Worm (Caenorhabditis elegans) whole organism, L3 larva: ENCODE data around the gene F57G8.7.

Experiments used
- ZK546.5 ChIP-seq: sonication (generic microtip); optimal IDR thresholded peaks from 2 replicates; lab custom pipeline; 2017; ENCODE audit warnings: missing biosample characterization, missing genetic modification characterization
- aly-2 ChIP-seq: fragments of 150-350 bp; optimal IDR thresholded peaks from 2 replicates; lab custom pipeline; 2014; ENCODE audit warnings: missing biosample characterization, missing genetic modification characterization
- ceh-28 ChIP-seq: fragments of 150-350 bp; optimal IDR thresholded peaks from 2 replicates; lab custom pipeline; 2014; ENCODE audit warnings: missing biosample characterization, missing genetic modification reagents, missing genetic modification characterization
- egl-27 ChIP-seq: sonication (generic microtip); optimal IDR thresholded peaks from 4 replicates; lab custom pipeline; 2017; ENCODE audit warnings: missing biosample characterization, missing genetic modification reagents, missing genetic modification characterization
- elt-2 ChIP-seq: sonication (generic microtip); optimal IDR thresholded peaks from 2 replicates; lab custom pipeline; 2016; ENCODE audit warnings: missing genetic modification reagents, mild to moderate bottlenecking, missing genetic modification characterization, missing compliant biosample characterization
- elt-3 ChIP-seq, 3 experiments: fragments of 150-350 bp in 1 of 3; sonication (generic microtip) in 2 of 3; optimal IDR thresholded peaks; 2 replicates in 2 of 3; 4 replicates in 1 of 3; lab custom pipeline; 2014 to 2017; ENCODE audit warnings: missing biosample characterization in 3 of 3, missing genetic modification characterization in 3 of 3
- fkh-2 ChIP-seq: fragments of 150-350 bp; optimal IDR thresholded peaks from 2 replicates; lab custom pipeline; 2014; ENCODE audit warnings: missing biosample characterization, missing genetic modification reagents, missing genetic modification characterization
- jun-1 ChIP-seq: fragments of 150-350 bp; optimal IDR thresholded peaks from 2 replicates; lab custom pipeline; 2014; ENCODE audit warnings: missing biosample characterization, missing genetic modification reagents, missing genetic modification characterization
- lin-39 ChIP-seq: fragments of 150-350 bp; optimal IDR thresholded peaks from 2 replicates; lab custom pipeline; 2018; ENCODE audit warnings: missing biosample characterization, missing genetic modification reagents, missing genetic modification characterization
- mml-1 ChIP-seq: fragments of 150-350 bp; sonication (generic microtip); optimal IDR thresholded peaks from 3 replicates; lab custom pipeline; 2014; ENCODE audit warnings: missing biosample characterization, missing genetic modification characterization
- nhr-67 ChIP-seq: fragments of 150-350 bp; optimal IDR thresholded peaks from 2 replicates; lab custom pipeline; 2014; ENCODE audit warnings: missing biosample characterization, missing genetic modification characterization
- nhr-77 ChIP-seq: fragments of 150-350 bp; optimal IDR thresholded peaks from 2 replicates; lab custom pipeline; 2014; ENCODE audit warnings: missing biosample characterization, missing genetic modification characterization
- pqm-1 ChIP-seq: fragments of 150-350 bp; optimal IDR thresholded peaks from 2 replicates; lab custom pipeline; 2017; ENCODE audit warnings: missing biosample characterization, missing genetic modification characterization, inconsistent platforms
- snpc-4 ChIP-seq: fragments of 150-350 bp; optimal IDR thresholded peaks from 2 replicates; lab custom pipeline; 2014; ENCODE audit warnings: missing biosample characterization, missing genetic modification characterization
- ztf-11 ChIP-seq: fragments of 150-350 bp; optimal IDR thresholded peaks from 2 replicates; lab custom pipeline; 2014; ENCODE audit warnings: missing biosample characterization, missing genetic modification characterization
- ztf-4 ChIP-seq: fragments of 150-350 bp; optimal IDR thresholded peaks from 2 replicates; lab custom pipeline; 2014; ENCODE audit warnings: missing biosample characterization, missing genetic modification characterization

The F57G8.7 gene

ce11 chrV:16377849-16378248 lies 48.9 kb downstream of the F57G8.7 start, which contains the start of gene F13A7.1:
F13A7.1 (minus strand) TSS chrV:16377949.
- TF ChIP-seq mml-1 (tag; lab: Kevin White, UChicago): no peak
- no peak for TF ChIP-seq lin-39 (tag; lab: Kevin White, UChicago)
- TF ChIP-seq nhr-67 (tag; lab: Kevin White, UChicago): no peak
- TF ChIP-seq ZK546.5 (tag; lab: Kevin White, UChicago): no peak
- TF ChIP-seq ztf-4 (tag; lab: Kevin White, UChicago): no peak
- no peak for TF ChIP-seq pqm-1 (tag; lab: Kevin White, UChicago)
- TF ChIP-seq aly-2: no peak
- TF ChIP-seq ceh-28 (tag; lab: Kevin White, UChicago): no peak
- TF ChIP-seq fkh-2: no peak
- no peak for TF ChIP-seq elt-2 (tag; lab: Kevin White, UChicago)
- TF ChIP-seq snpc-4 (tag; lab: Kevin White, UChicago): no peak
- TF ChIP-seq jun-1 (tag; lab: Kevin White, UChicago): no peak
- no peak for TF ChIP-seq ztf-11 (tag; lab: Kevin White, UChicago)
- no peak for TF ChIP-seq egl-27
- no peak for TF ChIP-seq elt-3 (tag; optimal IDR thresholded peaks at IDR 0.05; lab: Kevin White, UChicago)
- TF ChIP-seq nhr-77 (tag; lab: Kevin White, UChicago): no peak
